Fruit fly (Drosophila melanogaster) whole organism, embryonic: ENCODE measurements around the gene CG31817.

Source experiments
- CG10565 ChIP-seq: fragments of 200-800 bp; sonication (Bioruptor generic); optimal IDR thresholded peaks from 3 replicates; lab custom pipeline; 2016; ENCODE audit warnings: missing biosample characterization, mild to moderate bottlenecking, missing genetic modification characterization
- CG10959 ChIP-seq: fragments of 200-800 bp; sonication (Bioruptor generic); IDR thresholded peaks from 2 replicates; pipeline ENCODE4 v1.3.6; 2022; ENCODE audit warnings: missing biosample characterization, missing genetic modification characterization
- CG13123 ChIP-seq: fragments of 200-800 bp; sonication (Bioruptor generic); optimal IDR thresholded peaks from 2 replicates; lab custom pipeline; 2016; ENCODE audit warnings: missing biosample characterization, missing genetic modification characterization
- CG16779 ChIP-seq: fragments of 200-800 bp; sonication (Bioruptor generic); IDR thresholded peaks from 2 replicates; pipeline ENCODE4 v1.3.6; 2022; ENCODE audit warnings: missing biosample characterization, missing genetic modification characterization
- Lhr ChIP-seq: fragments of 200-800 bp; sonication (Bioruptor generic); optimal IDR thresholded peaks from 3 replicates; lab custom pipeline; 2017; ENCODE audit warnings: mild to moderate bottlenecking, missing biosample characterization, missing genetic modification reagents, missing genetic modification characterization
- Sox102F ChIP-seq: fragments of 200-800 bp; sonication (Bioruptor generic); optimal IDR thresholded peaks from 2 replicates; lab custom pipeline; 2018; ENCODE audit warnings: missing biosample characterization, mild to moderate bottlenecking, missing genetic modification characterization, moderate library complexity
- Trl ChIP-seq, 3 experiments: fragments of >200 bp in 2 of 3; fragments of 200-800 bp in 1 of 3; sonication (Bioruptor generic) in 1 of 3; optimal IDR thresholded peaks; 2 replicates in 1 of 3; 3 replicates in 2 of 3; lab custom pipeline; 2016 to 2017; ENCODE audit warnings: missing biosample characterization in 1 of 3, missing genetic modification characterization in 1 of 3
- br ChIP-seq: fragments of >200 bp; optimal IDR thresholded peaks from 2 replicates; lab custom pipeline; 2017
- toy ChIP-seq: fragments of 200-800 bp; sonication (Bioruptor generic); IDR thresholded peaks from 2 replicates; pipeline ENCODE4 v1.3.6; 2022; ENCODE audit warnings: missing biosample characterization, missing genetic modification characterization
- vvl ChIP-seq: fragments of 200-800 bp; sonication (Bioruptor generic); IDR thresholded peaks from 2 replicates; pipeline ENCODE4 v1.3.6; 2022; ENCODE audit warnings: missing biosample characterization, missing genetic modification characterization

- TF ChIP-seq toy (GFP tag; lab: Robert Waterston, UW) (no peak), CG10565 (no peak), CG13123 (no peak), CG16779 (GFP tag; lab: Robert Waterston, UW) (no peak), Lhr (no peak), vvl (GFP tag; lab: Robert Waterston, UW) (no peak), Sox102F (GFP tag; lab: Kevin White, UChicago) (no peak), Trl (optimal IDR thresholded peaks at IDR 0.05; lab: Kevin White, UChicago) (no peak), Trl (GFP tag; optimal IDR thresholded peaks at IDR 0.05; lab: Kevin White, UChicago) (no peak), br (no peak), CG10959 (GFP tag; lab: Robert Waterston, UW) (no peak)
These were observed 2.6 kb upstream of the CG31817 start, which contains the start of gene CG42266 for dm6 chr2L:16340268-16340667.
